Fruit fly (Drosophila melanogaster) whole organism, adult: ENCODE results near the gene Pp2A-29B.

Source experiments
- CG11617 ChIP-seq: fragments of 200-800 bp; sonication (Bioruptor generic); optimal IDR thresholded peaks from 2 replicates; lab custom pipeline; 2017; ENCODE audit warnings: mild to moderate bottlenecking, missing biosample characterization, missing genetic modification reagents, missing genetic modification characterization
- CG12768 ChIP-seq: fragments of 200-800 bp; sonication (Bioruptor generic); optimal IDR thresholded peaks from 2 replicates; lab custom pipeline; 2017; ENCODE audit warnings: missing biosample characterization, missing genetic modification characterization, mild to moderate bottlenecking, moderate library complexity, missing genetic modification reagents
- CG14711 ChIP-seq: fragments of 200-800 bp; sonication (Bioruptor generic); optimal IDR thresholded peaks from 2 replicates; lab custom pipeline; 2018; ENCODE audit warnings: missing biosample characterization, mild to moderate bottlenecking, missing genetic modification characterization, moderate library complexity
- CG1620 ChIP-seq: fragments of 200-800 bp; sonication (Bioruptor generic); optimal IDR thresholded peaks from 2 replicates; lab custom pipeline; 2016; ENCODE audit warnings: missing biosample characterization, missing genetic modification characterization
- CG33017 ChIP-seq: fragments of 200-800 bp; sonication (Bioruptor generic); optimal IDR thresholded peaks from 2 replicates; lab custom pipeline; 2018; ENCODE audit warnings: missing biosample characterization, mild to moderate bottlenecking, missing genetic modification characterization, moderate library complexity
- CG5204 ChIP-seq: fragments of 200-800 bp; sonication (Bioruptor generic); optimal IDR thresholded peaks from 2 replicates; lab custom pipeline; 2016; ENCODE audit warnings: missing biosample characterization, missing genetic modification characterization
- CG7045 ChIP-seq: fragments of 200-800 bp; sonication (Bioruptor generic); optimal IDR thresholded peaks from 2 replicates; lab custom pipeline; 2017; ENCODE audit warnings: missing biosample characterization, mild to moderate bottlenecking, missing genetic modification characterization
- CG7101 ChIP-seq: fragments of 200-800 bp; sonication (Bioruptor generic); optimal IDR thresholded peaks from 2 replicates; lab custom pipeline; 2018; ENCODE audit warnings: missing biosample characterization, mild to moderate bottlenecking, missing genetic modification characterization, moderate library complexity
- Clk ChIP-seq: fragments of 200-800 bp; sonication (Bioruptor generic); optimal IDR thresholded peaks from 2 replicates; lab custom pipeline; 2017; ENCODE audit warnings: missing biosample characterization, missing genetic modification characterization
- Crg-1 ChIP-seq: fragments of 200-800 bp; sonication (Bioruptor generic); optimal IDR thresholded peaks from 2 replicates; lab custom pipeline; 2016; ENCODE audit warnings: missing biosample characterization, missing genetic modification characterization
- Hr96 ChIP-seq: fragments of 200-800 bp; sonication (Bioruptor generic); optimal IDR thresholded peaks from 2 replicates; lab custom pipeline; 2016; ENCODE audit warnings: missing biosample characterization, missing genetic modification characterization
- Mnt ChIP-seq: fragments of 200-800 bp; sonication (Bioruptor generic); optimal IDR thresholded peaks from 2 replicates; lab custom pipeline; 2016; ENCODE audit warnings: missing biosample characterization, mild to moderate bottlenecking, missing genetic modification characterization
- bab1 ChIP-seq: fragments of 200-800 bp; sonication (Bioruptor generic); optimal IDR thresholded peaks from 3 replicates; lab custom pipeline; 2019; ENCODE audit warnings: missing biosample characterization, mild to moderate bottlenecking, missing genetic modification characterization, moderate library complexity
- cic ChIP-seq: fragments of 200-800 bp; sonication (Bioruptor generic); optimal IDR thresholded peaks from 2 replicates; lab custom pipeline; 2017; ENCODE audit warnings: missing biosample characterization, mild to moderate bottlenecking, missing genetic modification characterization, moderate library complexity
- cnc ChIP-seq, 2 experiments: fragments of >200 bp; optimal IDR thresholded peaks; 2 replicates each; lab custom pipeline; 2017
- kay ChIP-seq: fragments of 200-800 bp; sonication (Bioruptor generic); peaks from one replicate; lab custom pipeline; 2016; ENCODE audit warnings: missing biosample characterization, missing genetic modification characterization, borderline replicate concordance
- ovo ChIP-seq: fragments of 200-800 bp; sonication (Bioruptor generic); optimal IDR thresholded peaks from 2 replicates; lab custom pipeline; 2016; ENCODE audit warnings: missing biosample characterization, missing genetic modification characterization
- pad ChIP-seq: fragments of 200-800 bp; sonication (Bioruptor generic); optimal IDR thresholded peaks from 3 replicates; lab custom pipeline; 2017; ENCODE audit warnings: missing biosample characterization, missing genetic modification characterization, mild to moderate bottlenecking, moderate library complexity, missing genetic modification reagents
- tj ChIP-seq: fragments of 200-800 bp; sonication (Bioruptor generic); optimal IDR thresholded peaks from 3 replicates; lab custom pipeline; 2017; ENCODE audit warnings: missing biosample characterization, mild to moderate bottlenecking, missing genetic modification characterization, moderate library complexity
- toe ChIP-seq: fragments of 200-800 bp; sonication (Bioruptor generic); optimal IDR thresholded peaks from 2 replicates; lab custom pipeline; 2016; ENCODE audit warnings: missing biosample characterization, missing genetic modification characterization

Gene Pp2A-29B

DNA sequence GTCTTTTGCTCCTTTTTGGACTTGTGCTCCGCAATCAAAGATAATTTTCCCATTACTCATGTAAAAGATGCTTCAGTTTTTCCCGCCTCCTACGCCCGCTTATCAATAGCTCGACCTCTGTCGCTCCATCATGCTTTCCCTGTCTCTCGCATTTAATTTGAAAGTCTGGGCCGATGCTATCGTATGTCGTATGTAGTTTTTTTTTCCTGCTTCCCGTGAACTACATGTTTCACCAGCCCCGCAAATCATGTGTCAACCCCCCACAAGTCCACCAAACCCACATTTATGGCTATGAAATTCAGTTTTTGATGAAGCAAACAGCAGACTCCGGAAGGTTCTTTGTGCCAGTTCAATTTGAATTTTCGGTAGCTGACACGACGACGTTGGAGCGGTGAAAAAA, 23.4 kb upstream of the Pp2A-29B start, which contains the start of gene CG14273:
TSS of gene CG14273 (plus strand) at position 301 of the 400 bp plus-strand sequence.
- no peak for TF ChIP-seq pad (GFP tag; lab: Kevin White, UChicago)

DNA sequence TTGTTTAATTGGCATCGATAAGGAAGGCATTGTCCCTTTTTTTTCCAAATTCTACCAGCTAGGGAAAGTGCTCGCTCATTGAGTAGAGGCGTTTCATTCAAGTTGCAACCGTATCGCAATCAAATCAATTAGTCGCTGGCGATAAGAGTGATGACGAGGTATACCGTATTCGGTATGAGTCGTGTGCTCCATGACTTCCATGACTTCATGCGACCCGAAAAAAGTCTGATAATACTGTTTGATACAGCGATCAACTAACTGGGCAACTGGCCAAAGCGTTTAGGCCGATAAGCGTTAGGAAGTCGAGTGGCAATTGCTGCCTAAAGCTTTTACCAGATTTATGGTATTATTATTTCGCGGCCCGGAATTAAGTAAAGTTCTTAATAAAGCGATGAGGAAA, 21.3 kb upstream of the Pp2A-29B start:
- no peak for TF ChIP-seq Crg-1 (GFP tag; lab: Kevin White, UChicago)
- TF ChIP-seq toe (GFP tag; lab: Kevin White, UChicago), result no peak
- TF ChIP-seq cic, result peak; percentile 71
- no peak for TF ChIP-seq Hr96 (GFP tag; lab: Kevin White, UChicago)

DNA sequence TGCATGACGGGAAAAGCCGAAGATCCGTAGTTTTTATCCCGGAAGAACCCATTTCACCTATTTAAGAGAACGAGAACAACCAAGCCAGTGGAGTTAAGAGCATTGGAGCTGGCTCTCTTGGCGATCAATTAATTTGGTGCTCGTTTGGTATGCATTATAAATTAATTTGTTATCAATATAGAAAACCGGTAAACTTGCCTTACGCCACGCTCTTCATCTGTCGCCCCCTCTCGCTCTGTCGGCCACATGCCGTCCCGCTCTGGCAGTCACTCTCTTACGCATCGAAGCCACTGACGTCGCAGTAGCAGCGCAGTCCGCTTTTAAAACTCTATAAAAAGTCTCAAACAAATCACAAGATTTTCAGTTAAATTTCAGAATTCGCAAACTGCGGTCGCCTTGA, 19.6 kb upstream of the Pp2A-29B start, which contains the start of gene CG7778:
TSS of gene CG7778 (plus strand) at position 361 of the 400 bp plus-strand sequence.
- no peak for TF ChIP-seq Clk (GFP tag; lab: Kevin White, UChicago)
- no peak for TF ChIP-seq CG33017 (tag; lab: Kevin White, UChicago)
- no peak for TF ChIP-seq Crg-1 (GFP tag; lab: Kevin White, UChicago)
- no peak for TF ChIP-seq ovo (GFP tag; lab: Kevin White, UChicago)
- TF ChIP-seq Hr96 (GFP tag; lab: Kevin White, UChicago), result no peak
- TF ChIP-seq pad (GFP tag; lab: Kevin White, UChicago), result no peak
- TF ChIP-seq kay (GFP tag; lab: Kevin White, UChicago), result no peak
- TF ChIP-seq toe (GFP tag; lab: Kevin White, UChicago), result no peak
- TF ChIP-seq CG1620 (GFP tag; lab: Kevin White, UChicago), result no peak

DNA sequence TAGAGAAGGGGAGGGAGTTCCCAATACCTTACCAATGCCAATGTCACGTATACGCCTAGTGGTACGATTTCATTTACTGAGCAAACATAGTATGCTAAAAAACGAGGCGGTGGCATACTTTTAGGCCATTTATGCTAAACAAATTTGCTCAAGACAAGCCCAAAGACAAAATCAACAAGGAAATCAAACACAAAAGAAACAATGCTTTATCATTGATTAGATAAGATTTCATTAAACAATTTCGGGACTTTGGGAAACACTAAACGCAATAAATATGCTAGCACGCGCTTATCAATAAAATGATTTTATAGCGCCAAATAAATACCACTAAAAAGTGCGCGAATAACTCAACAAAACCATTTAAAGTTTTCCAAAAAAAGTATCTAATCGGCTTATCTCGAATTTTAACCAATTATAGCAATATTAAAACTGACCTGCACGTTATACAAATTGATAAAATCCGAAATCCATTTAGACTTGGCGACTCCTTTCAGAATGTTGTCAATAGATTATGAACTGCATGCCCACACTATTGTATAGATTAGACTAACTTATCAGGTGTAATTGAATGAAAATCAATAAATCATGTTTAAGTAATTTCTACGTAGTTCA, 15.2 kb upstream of the Pp2A-29B start:
- peak; percentile 56 for TF ChIP-seq kay (GFP tag; lab: Kevin White, UChicago)
- no peak for TF ChIP-seq CG1620 (GFP tag; lab: Kevin White, UChicago)

- TF ChIP-seq tj (GFP tag; lab: Kevin White, UChicago) (no peak), ovo (GFP tag; lab: Kevin White, UChicago) (no peak), CG1620 (GFP tag; lab: Kevin White, UChicago) (no peak), kay (GFP tag; lab: Kevin White, UChicago) (no peak), Clk (GFP tag; lab: Kevin White, UChicago) (no peak)
Observed at dm6 chr2L:8351333-8351732, 14.5 kb upstream of the Pp2A-29B start.

- TF ChIP-seq kay (GFP tag; lab: Kevin White, UChicago) (peak; percentile 65), Mnt (no peak)
Observed at dm6 chr2L:8351864-8352263, 14.0 kb upstream of the Pp2A-29B start, which contains the start of gene Mur29B. Gene Mur29B, plus strand, starts transcription at chr2L:8352187.

- TF ChIP-seq CG7045, result no peak
- TF ChIP-seq CG14711 (tag; lab: Kevin White, UChicago), result no peak
- TF ChIP-seq kay (GFP tag; lab: Kevin White, UChicago), result peak; percentile 38
- no peak for TF ChIP-seq Mnt
- TF ChIP-seq CG33017 (tag; lab: Kevin White, UChicago), result no peak
- no peak for TF ChIP-seq toe (GFP tag; lab: Kevin White, UChicago)
- TF ChIP-seq Crg-1 (GFP tag; lab: Kevin White, UChicago), result no peak
- no peak for TF ChIP-seq CG12768
Observed at dm6 chr2L:8355419-8355818, 10.4 kb upstream of the Pp2A-29B start.

- TF ChIP-seq CG7101 (tag; lab: Kevin White, UChicago), result peak; percentile 64
- peak; percentile 40 for TF ChIP-seq toe (GFP tag; lab: Kevin White, UChicago)
- peak; percentile 49 for TF ChIP-seq CG5204 (GFP tag; lab: Kevin White, UChicago)
- TF ChIP-seq pad (GFP tag; lab: Kevin White, UChicago), result peak; percentile 75
- peak; percentile 12 for TF ChIP-seq CG12768
- peak; percentile 87 for TF ChIP-seq bab1
- peak; percentile 9 for TF ChIP-seq ovo (GFP tag; lab: Kevin White, UChicago)
- peak; percentile 21 for TF ChIP-seq CG7045
- peak; percentile 67 for TF ChIP-seq Mnt
- TF ChIP-seq CG11617 (GFP tag; lab: Kevin White, UChicago), result peak; percentile 68
- peak; percentile 34 for TF ChIP-seq tj (GFP tag; lab: Kevin White, UChicago)
- no peak for TF ChIP-seq CG1620 (GFP tag; lab: Kevin White, UChicago)
- TF ChIP-seq Crg-1 (GFP tag; lab: Kevin White, UChicago), result peak; percentile 54
- no peak for TF ChIP-seq Clk (GFP tag; lab: Kevin White, UChicago)
- peak; percentile 34 for TF ChIP-seq CG33017 (tag; lab: Kevin White, UChicago)
- TF ChIP-seq cnc (optimal IDR thresholded peaks at IDR 0.05; lab: Kevin White, UChicago), result no peak
- TF ChIP-seq kay (GFP tag; lab: Kevin White, UChicago), result no peak
- peak; percentile 9 for TF ChIP-seq CG14711 (tag; lab: Kevin White, UChicago)
- peak; percentile 3 for TF ChIP-seq Hr96 (GFP tag; lab: Kevin White, UChicago)
- peak; percentile 9 for TF ChIP-seq cic
Observed at dm6 chr2L:8361204-8361952, 4.5 kb upstream of the Pp2A-29B start.
